Worm (Caenorhabditis elegans): Measurements from ENCODE around the gene R05D3.9.

The R05D3.9 gene

DNA sequence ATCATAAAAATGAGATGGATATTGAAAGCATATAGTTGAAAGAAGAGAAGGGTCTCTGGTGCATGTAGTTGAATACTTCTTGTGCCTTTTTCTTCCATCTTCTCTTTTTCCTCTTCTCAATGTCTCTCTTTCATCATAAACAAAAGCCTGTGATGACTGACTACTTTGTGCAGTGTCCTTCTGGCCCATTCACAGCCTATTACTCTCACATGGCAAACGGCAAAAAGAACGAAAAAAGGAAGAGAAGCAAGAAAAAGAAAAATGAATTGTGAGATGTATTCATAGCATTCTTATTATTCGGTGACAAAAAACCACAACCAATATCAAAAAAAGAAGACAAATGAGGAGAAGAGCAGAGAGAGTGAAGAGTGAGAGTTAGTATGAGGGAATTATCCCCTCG is 47.3 kb downstream of the R05D3.9 start:
- TF ChIP-seq unc-62 (GFP tag; optimal IDR thresholded peaks at IDR 0.05) (no peak), elt-3 (tag; optimal IDR thresholded peaks at IDR 0.05) (no peak), unc-39 (tag; optimal IDR thresholded peaks at IDR 0.05) (no peak), lsy-2 (tag; optimal IDR thresholded peaks at IDR 0.05) (peak in 1 of 2 experiments; percentile 17), nhr-23 (tag; optimal IDR thresholded peaks at IDR 0.05) (no peak), crh-2 (tag; optimal IDR thresholded peaks at IDR 0.05) (peak; percentile 7), snpc-4 (tag; optimal IDR thresholded peaks at IDR 0.05) (no peak), sma-9 (GFP tag; optimal IDR thresholded peaks at IDR 0.05) (no peak), sma-9 (tag; optimal IDR thresholded peaks at IDR 0.05) (no peak), lin-11 (tag; optimal IDR thresholded peaks at IDR 0.05) (no peak), ZK546.5 (tag; optimal IDR thresholded peaks at IDR 0.05) (no peak), ceh-82 (tag; optimal IDR thresholded peaks at IDR 0.05) (no peak), zag-1 (tag; optimal IDR thresholded peaks at IDR 0.05) (peak; percentile 51), sma-3 (GFP tag; optimal IDR thresholded peaks at IDR 0.05) (no peak), R02D3.7 (tag; optimal IDR thresholded peaks at IDR 0.05) (no peak), ztf-1 (GFP tag; conservative IDR thresholded peaks at IDR 0.05) (no peak)

DNA sequence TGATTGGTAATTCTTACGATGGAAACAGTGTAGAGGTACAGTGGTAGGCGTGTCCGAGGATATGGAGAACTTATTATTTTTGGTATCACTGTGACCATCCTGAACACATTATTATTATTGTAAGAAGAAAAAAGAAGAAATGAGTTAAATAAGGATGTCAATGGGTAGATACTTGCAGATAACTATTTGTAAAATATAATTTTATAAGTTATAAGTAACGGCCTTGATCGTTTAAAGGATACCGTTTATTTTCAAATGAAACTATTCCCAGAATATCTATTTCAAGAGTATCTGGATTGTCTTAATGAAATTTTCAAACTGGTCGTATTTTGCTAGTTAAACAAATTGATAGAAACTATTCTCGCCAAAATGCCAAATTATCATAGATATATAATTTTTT is 48.3 kb downstream of the R05D3.9 start, which contains the start of gene F10E9.10:
TSS of gene F10E9.10 (minus strand) at position 101 of the 400 bp plus-strand sequence.
- TF ChIP-seq mdl-1 (tag; optimal IDR thresholded peaks at IDR 0.05) (no peak), nhr-12 (tag; optimal IDR thresholded peaks at IDR 0.05) (no peak), unc-62 (GFP tag; optimal IDR thresholded peaks at IDR 0.05) (no peak), snpc-4 (tag; optimal IDR thresholded peaks at IDR 0.05) (no peak), nhr-129 (tag; optimal IDR thresholded peaks at IDR 0.05) (no peak), ZK546.5 (tag; optimal IDR thresholded peaks at IDR 0.05) (no peak), ama-1 (optimal IDR thresholded peaks at IDR 0.05) (no peak), nhr-10 (tag; optimal IDR thresholded peaks at IDR 0.05) (no peak), fos-1 (tag; optimal IDR thresholded peaks at IDR 0.05) (no peak)

DNA sequence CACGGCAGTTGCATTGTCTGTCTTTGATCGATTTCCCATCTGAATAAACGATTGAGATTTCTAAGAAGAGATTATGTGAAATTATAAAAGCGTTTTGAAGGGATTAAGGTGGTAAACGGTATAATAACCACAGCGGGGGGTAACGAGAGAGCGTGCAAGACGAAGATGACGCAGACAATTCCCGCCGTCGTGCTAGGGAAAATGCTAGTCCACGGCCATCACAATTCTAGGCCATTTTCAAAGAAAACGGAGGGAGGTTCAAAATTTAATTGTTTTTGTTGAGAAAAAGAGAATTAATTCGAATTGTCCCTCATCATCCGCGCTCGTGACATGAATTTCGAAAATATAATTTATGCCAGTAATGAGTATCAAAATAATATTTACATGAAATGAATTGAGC is 49.4 kb downstream of the R05D3.9 start, which contains the start of gene F10E9.11:
TSS of gene F10E9.11 (minus strand) at position 161 of the 400 bp plus-strand sequence.
- no peak for TF ChIP-seq elt-3 (tag; optimal IDR thresholded peaks at IDR 0.05)
- TF ChIP-seq gmeb-1 (tag; optimal IDR thresholded peaks at IDR 0.05) = peak; percentile 94
- TF ChIP-seq nhr-10 (tag; optimal IDR thresholded peaks at IDR 0.05) = no peak
- TF ChIP-seq nhr-77 (tag; optimal IDR thresholded peaks at IDR 0.05) = no peak
- peak; percentile 86 for TF ChIP-seq C34F6.9 (tag; optimal IDR thresholded peaks at IDR 0.05)
- TF ChIP-seq lsy-2 (tag; optimal IDR thresholded peaks at IDR 0.05) = peak; percentile 66 to 89
- no peak for TF ChIP-seq mbf-1 (tag; optimal IDR thresholded peaks at IDR 0.05)
- TF ChIP-seq R02D3.7 (tag; optimal IDR thresholded peaks at IDR 0.05) = no peak
- no peak for TF ChIP-seq lin-39 (tag; optimal IDR thresholded peaks at IDR 0.05)
- peak; percentile 26 for TF ChIP-seq egl-27 (tag; optimal IDR thresholded peaks at IDR 0.05)
- TF ChIP-seq peb-1 (tag; optimal IDR thresholded peaks at IDR 0.05) = no peak
- TF ChIP-seq zag-1 (tag; optimal IDR thresholded peaks at IDR 0.05) = no peak
- TF ChIP-seq lin-13 (GFP tag; optimal IDR thresholded peaks at IDR 0.05) = peak; percentile 79
- no peak for TF ChIP-seq ama-1 (optimal IDR thresholded peaks at IDR 0.05)
- peak; percentile 82 for TF ChIP-seq sma-3 (GFP tag; optimal IDR thresholded peaks at IDR 0.05)
- TF ChIP-seq mab-5 (tag; optimal IDR thresholded peaks at IDR 0.05) = peak; percentile 69
- TF ChIP-seq nhr-6 (tag; optimal IDR thresholded peaks at IDR 0.05) = peak; percentile 9
- TF ChIP-seq unc-39 (tag; optimal IDR thresholded peaks at IDR 0.05) = no peak
- TF ChIP-seq ceh-16 (tag; optimal IDR thresholded peaks at IDR 0.05) = no peak
- no peak for TF ChIP-seq nhr-237 (tag; optimal IDR thresholded peaks at IDR 0.05)
- TF ChIP-seq snpc-4 (tag; optimal IDR thresholded peaks at IDR 0.05) = no peak
- TF ChIP-seq alr-1 (tag; optimal IDR thresholded peaks at IDR 0.05) = no peak
- TF ChIP-seq lin-11 (tag; optimal IDR thresholded peaks at IDR 0.05) = peak; percentile 72
- peak; percentile 12 for TF ChIP-seq blmp-1 (tag; optimal IDR thresholded peaks at IDR 0.05; ENCODE audit: insufficient read depth)
- peak; percentile 86 for TF ChIP-seq unc-55 (GFP tag; optimal IDR thresholded peaks at IDR 0.05)
- no peak for TF ChIP-seq skn-1 (tag; optimal IDR thresholded peaks at IDR 0.05)
- TF ChIP-seq sem-4 (tag; optimal IDR thresholded peaks at IDR 0.05) = peak; percentile 58
- TF ChIP-seq aly-2 (tag; optimal IDR thresholded peaks at IDR 0.05) = no peak
- no peak for TF ChIP-seq dmd-4 (tag; optimal IDR thresholded peaks at IDR 0.05)
- no peak for TF ChIP-seq ceh-82 (tag; optimal IDR thresholded peaks at IDR 0.05)
- no peak for TF ChIP-seq unc-62 (GFP tag; optimal IDR thresholded peaks at IDR 0.05)
- no peak for TF ChIP-seq nhr-12 (tag; optimal IDR thresholded peaks at IDR 0.05)
- TF ChIP-seq ztf-4 (tag; optimal IDR thresholded peaks at IDR 0.05) = no peak
- no peak for TF ChIP-seq nhr-23 (tag; optimal IDR thresholded peaks at IDR 0.05)
- TF ChIP-seq F13H6.1 (tag; optimal IDR thresholded peaks at IDR 0.05) = peak; percentile 84
- peak; percentile 79 for TF ChIP-seq nhr-25 (tag; optimal IDR thresholded peaks at IDR 0.05)
- no peak for TF ChIP-seq ZK546.5 (tag; optimal IDR thresholded peaks at IDR 0.05)
- no peak for TF ChIP-seq ztf-1 (GFP tag; conservative IDR thresholded peaks at IDR 0.05)
- TF ChIP-seq elt-1 (tag; optimal IDR thresholded peaks at IDR 0.05) = no peak
- TF ChIP-seq Y55F3AM.14 (GFP tag; optimal IDR thresholded peaks at IDR 0.05) = no peak
- TF ChIP-seq ztf-11 (tag; optimal IDR thresholded peaks at IDR 0.05) = no peak
- TF ChIP-seq fos-1 (tag; optimal IDR thresholded peaks at IDR 0.05) = peak; percentile 38
- peak; percentile 44 for TF ChIP-seq nhr-21 (tag; optimal IDR thresholded peaks at IDR 0.05)
- peak; percentile 73 for TF ChIP-seq nhr-129 (tag; optimal IDR thresholded peaks at IDR 0.05)
- TF ChIP-seq sma-9 (GFP tag; optimal IDR thresholded peaks at IDR 0.05) = peak; percentile 84
- no peak for TF ChIP-seq sma-9 (tag; optimal IDR thresholded peaks at IDR 0.05)
- no peak for TF ChIP-seq mdl-1 (tag; optimal IDR thresholded peaks at IDR 0.05)
